Worm (Caenorhabditis elegans): ENCODE data around the gene sas-4.
A peak's percentile ranks its signal among the peaks of the same experiment; 100 is the strongest.

The sas-4 gene

ce11 chrIII:8322645-8323213 lies 4.3 kb upstream of the sas-4 start, which contains the start of gene F10E9.1:
Gene F10E9.1 (plus strand): TSS chrIII:8323163.
- no peak for TF ChIP-seq ceh-43 (GFP tag; optimal IDR thresholded peaks at IDR 0.05)
- TF ChIP-seq unc-39 (tag; optimal IDR thresholded peaks at IDR 0.05), result no peak
- TF ChIP-seq unc-120 (tag; optimal IDR thresholded peaks at IDR 0.05; ENCODE audit: poor library complexity, severe bottlenecking), result no peak
- no peak for TF ChIP-seq bed-3 (GFP tag; optimal IDR thresholded peaks at IDR 0.05)
- TF ChIP-seq flh-1 (GFP tag; optimal IDR thresholded peaks at IDR 0.05), result no peak
- TF ChIP-seq lsy-2 (tag; optimal IDR thresholded peaks at IDR 0.05), result no peak

ce11 chrIII:8321225-8321624 lies 2.8 kb upstream of the sas-4 start:
- TF ChIP-seq ceh-43 (GFP tag; optimal IDR thresholded peaks at IDR 0.05) (no peak), zip-8 (tag; optimal IDR thresholded peaks at IDR 0.05) (no peak), nhr-12 (tag; optimal IDR thresholded peaks at IDR 0.05) (no peak), tbx-8 (GFP tag; optimal IDR thresholded peaks at IDR 0.05) (no peak), cnd-1 (tag; optimal IDR thresholded peaks at IDR 0.05) (no peak), snpc-4 (tag; optimal IDR thresholded peaks at IDR 0.05) (no peak), unc-120 (tag; optimal IDR thresholded peaks at IDR 0.05; ENCODE audit: poor library complexity, severe bottlenecking) (no peak), M03D4.4 (tag; optimal IDR thresholded peaks at IDR 0.05) (no peak), mab-5 (tag; optimal IDR thresholded peaks at IDR 0.05) (no peak), ham-2 (GFP tag; optimal IDR thresholded peaks at IDR 0.05) (no peak)

- TF ChIP-seq unc-39 (tag; optimal IDR thresholded peaks at IDR 0.05), result no peak
- no peak for TF ChIP-seq flh-1 (GFP tag; optimal IDR thresholded peaks at IDR 0.05)
Measured at ce11 chrIII:8320183-8320582, 1.8 kb upstream of the sas-4 start, which contains the start of gene F10E9.10. Gene F10E9.10 (minus strand): TSS chrIII:8320283.

ce11 chrIII:8319100-8319499 lies 712 bp upstream of the sas-4 start, which contains the start of gene F10E9.11:
Gene F10E9.11 (minus strand): TSS chrIII:8319260.
- peak; percentile 20 for TF ChIP-seq ceh-39 (tag; optimal IDR thresholded peaks at IDR 0.05)
- no peak for TF ChIP-seq nhr-12 (tag; optimal IDR thresholded peaks at IDR 0.05)
- no peak for TF ChIP-seq snpc-4 (tag; optimal IDR thresholded peaks at IDR 0.05)
- peak; percentile 72 for TF ChIP-seq ceh-43 (GFP tag; optimal IDR thresholded peaks at IDR 0.05)
- TF ChIP-seq ces-1 (GFP tag; optimal IDR thresholded peaks at IDR 0.05), result peak; percentile 75
- TF ChIP-seq drap-1 (GFP tag; optimal IDR thresholded peaks at IDR 0.05), result peak; percentile 21
- TF ChIP-seq lsy-2 (tag; optimal IDR thresholded peaks at IDR 0.05), result peak; percentile 79
- TF ChIP-seq mep-1 (tag; optimal IDR thresholded peaks at IDR 0.05), result peak; percentile 75
- TF ChIP-seq mab-5 (tag; optimal IDR thresholded peaks at IDR 0.05), result peak; percentile 77
- peak; percentile 73 for TF ChIP-seq lin-13 (tag; optimal IDR thresholded peaks at IDR 0.05)
- no peak for TF ChIP-seq elt-1 (tag; optimal IDR thresholded peaks at IDR 0.05; ENCODE audit: borderline replicate concordance, insufficient read depth)
- TF ChIP-seq unc-62 (GFP tag; optimal IDR thresholded peaks at IDR 0.05), result no peak
- TF ChIP-seq pha-4 (tag; optimal IDR thresholded peaks at IDR 0.05), result peak; percentile 21
- no peak for TF ChIP-seq lin-32 (GFP tag; optimal IDR thresholded peaks at IDR 0.05)
- TF ChIP-seq mls-2 (tag; optimal IDR thresholded peaks at IDR 0.05), result peak; percentile 65
- TF ChIP-seq ham-2 (GFP tag; optimal IDR thresholded peaks at IDR 0.05), result peak; percentile 58
- no peak for TF ChIP-seq sem-2 (GFP tag; optimal IDR thresholded peaks at IDR 0.05)
- TF ChIP-seq M03D4.4 (tag; optimal IDR thresholded peaks at IDR 0.05), result no peak
- no peak for TF ChIP-seq nhr-76 (tag; optimal IDR thresholded peaks at IDR 0.05)
- TF ChIP-seq nhr-237 (tag; optimal IDR thresholded peaks at IDR 0.05), result peak; percentile 3
- TF ChIP-seq nhr-2 (tag; optimal IDR thresholded peaks at IDR 0.05), result peak; percentile 42
- TF ChIP-seq unc-120 (tag; optimal IDR thresholded peaks at IDR 0.05; ENCODE audit: poor library complexity, severe bottlenecking), result no peak
- peak; percentile 50 for TF ChIP-seq tbx-8 (GFP tag; optimal IDR thresholded peaks at IDR 0.05)
- TF ChIP-seq sptf-1 (tag; optimal IDR thresholded peaks at IDR 0.05), result peak; percentile 69

ce11 chrIII:8312393-8312792 lies 6.0 kb downstream of the sas-4 start, which contains the start of gene F10E9.2:
Gene F10E9.2 (plus strand): TSS chrIII:8312693.
- TF ChIP-seq cnd-1 (tag; optimal IDR thresholded peaks at IDR 0.05), result no peak
- TF ChIP-seq ceh-39 (tag; optimal IDR thresholded peaks at IDR 0.05), result no peak
- TF ChIP-seq ceh-43 (GFP tag; optimal IDR thresholded peaks at IDR 0.05), result no peak
- TF ChIP-seq ceh-83 (GFP tag; optimal IDR thresholded peaks at IDR 0.05), result no peak
- TF ChIP-seq ces-1 (GFP tag; optimal IDR thresholded peaks at IDR 0.05), result no peak
